Fruit fly (Drosophila melanogaster) whole organism, wandering third instar larva: ENCODE data around the gene CG14797.

Source experiments
- Abd-B ChIP-seq: fragments of >200 bp; optimal IDR thresholded peaks from 2 replicates; lab custom pipeline; 2017; ENCODE audit warnings: missing biosample characterization, missing genetic modification characterization
- CrebA ChIP-seq: fragments of 200-800 bp; sonication (Bioruptor generic); optimal IDR thresholded peaks from 2 replicates; lab custom pipeline; 2016; ENCODE audit warnings: missing biosample characterization, mild to moderate bottlenecking, missing genetic modification characterization, borderline replicate concordance
- Dfd ChIP-seq: fragments of >200 bp; optimal IDR thresholded peaks from 2 replicates; lab custom pipeline; 2017; ENCODE audit warnings: missing biosample characterization, missing genetic modification characterization
- Dif ChIP-seq: fragments of 200-275, 200-300 bp; sonication (Bioruptor generic); optimal IDR thresholded peaks from 2 replicates; lab custom pipeline; 2018; ENCODE audit warnings: missing biosample characterization, missing genetic modification characterization; ENCODE audit not compliant: partially characterized antibody
- GATAd ChIP-seq: sonication (Bioruptor generic); optimal IDR thresholded peaks from 2 replicates; lab custom pipeline; 2016; ENCODE audit warnings: missing biosample characterization, missing genetic modification characterization
- Sp1 ChIP-seq: fragments of 200-800 bp; sonication (Bioruptor generic); optimal IDR thresholded peaks from 3 replicates; lab custom pipeline; 2019; ENCODE audit warnings: missing biosample characterization, mild to moderate bottlenecking, missing genetic modification characterization, moderate library complexity
- Vsx2 ChIP-seq: fragments of 200-300, 225-300 bp; sonication (Bioruptor generic); optimal IDR thresholded peaks from 2 replicates; lab custom pipeline; 2018; ENCODE audit warnings: missing biosample characterization, missing genetic modification characterization; ENCODE audit not compliant: partially characterized antibody
- dl ChIP-seq, 2 experiments: fragments of 175-275, 200-275 bp in 1 of 2; fragments of 200-275 bp in 1 of 2; sonication (Bioruptor generic); optimal IDR thresholded peaks; lab custom pipeline; 2018; ENCODE audit warnings: mild to moderate bottlenecking in 2 of 2, missing biosample characterization in 2 of 2, missing genetic modification characterization in 2 of 2, moderate library complexity in 2 of 2; ENCODE audit not compliant: partially characterized antibody in 2 of 2, insufficient read depth in 1 of 2
- foxo ChIP-seq, 2 experiments: fragments of 200-800 bp; sonication (Bioruptor generic); optimal IDR thresholded peaks; 2 replicates in 1 of 2; 3 replicates in 1 of 2; lab custom pipeline; 2016 to 2017; ENCODE audit warnings: missing biosample characterization in 2 of 2, missing genetic modification characterization in 2 of 2
- fru ChIP-seq: fragments of 200-800 bp; sonication (Bioruptor generic); optimal IDR thresholded peaks from 3 replicates; lab custom pipeline; 2016; ENCODE audit warnings: missing biosample characterization, mild to moderate bottlenecking, missing genetic modification characterization
- h ChIP-seq: fragments of 200-800 bp; sonication (Bioruptor generic); optimal IDR thresholded peaks from 3 replicates; lab custom pipeline; 2016; ENCODE audit warnings: missing biosample characterization, mild to moderate bottlenecking, missing genetic modification characterization
- lola ChIP-seq: fragments of >200 bp; optimal IDR thresholded peaks from 2 replicates; lab custom pipeline; 2017; ENCODE audit warnings: missing biosample characterization, missing genetic modification characterization
- pan ChIP-seq: fragments of >200 bp; optimal IDR thresholded peaks from 2 replicates; lab custom pipeline; 2017
- psq ChIP-seq: fragments of 200-800 bp; sonication (Bioruptor generic); optimal IDR thresholded peaks from 3 replicates; lab custom pipeline; 2017; ENCODE audit warnings: missing biosample characterization, mild to moderate bottlenecking, missing genetic modification characterization, moderate library complexity

dm6 chrX:1681266-1681665 is at the start of gene CG14797:
- TF ChIP-seq psq (GFP tag; lab: Kevin White, UChicago): no peak
- no peak for TF ChIP-seq foxo (GFP tag; optimal IDR thresholded peaks at IDR 0.05; lab: Kevin White, UChicago)
- no peak for TF ChIP-seq pan
- TF ChIP-seq GATAd (GFP tag; lab: Kevin White, UChicago): no peak
- TF ChIP-seq lola (GFP tag; lab: Kevin White, UChicago): no peak
- TF ChIP-seq Abd-B (GFP tag; lab: Kevin White, UChicago): no peak
- TF ChIP-seq Sp1: no peak
- TF ChIP-seq fru: no peak
- TF ChIP-seq Dif (GFP tag; lab: Kevin White, UChicago): no peak
- TF ChIP-seq CrebA (GFP tag; lab: Kevin White, UChicago): no peak
- TF ChIP-seq dl (GFP tag; optimal IDR thresholded peaks at IDR 0.05; lab: Kevin White, UChicago; ENCODE audit: insufficient read depth in 1 of 2, partially characterized antibody in 2 of 2): no peak
- TF ChIP-seq Vsx2: no peak
- TF ChIP-seq Dfd (GFP tag; lab: Kevin White, UChicago): no peak
- no peak for TF ChIP-seq h (GFP tag; lab: Kevin White, UChicago)
